Fruit fly (Drosophila melanogaster) whole organism, adult: Measurements from ENCODE around the gene ABCB7.
A peak's percentile ranks its signal among the peaks of the same experiment; 100 is the strongest.

Experiments used
- CG11617 ChIP-seq: fragments of 200-800 bp; sonication (Bioruptor generic); optimal IDR thresholded peaks from 2 replicates; lab custom pipeline; 2017; ENCODE audit warnings: mild to moderate bottlenecking, missing biosample characterization, missing genetic modification reagents, missing genetic modification characterization
- CG12768 ChIP-seq: fragments of 200-800 bp; sonication (Bioruptor generic); optimal IDR thresholded peaks from 2 replicates; lab custom pipeline; 2017; ENCODE audit warnings: missing biosample characterization, missing genetic modification characterization, mild to moderate bottlenecking, moderate library complexity, missing genetic modification reagents
- CG14711 ChIP-seq: fragments of 200-800 bp; sonication (Bioruptor generic); optimal IDR thresholded peaks from 2 replicates; lab custom pipeline; 2018; ENCODE audit warnings: missing biosample characterization, mild to moderate bottlenecking, missing genetic modification characterization, moderate library complexity
- CG1620 ChIP-seq: fragments of 200-800 bp; sonication (Bioruptor generic); optimal IDR thresholded peaks from 2 replicates; lab custom pipeline; 2016; ENCODE audit warnings: missing biosample characterization, missing genetic modification characterization
- CG33017 ChIP-seq: fragments of 200-800 bp; sonication (Bioruptor generic); optimal IDR thresholded peaks from 2 replicates; lab custom pipeline; 2018; ENCODE audit warnings: missing biosample characterization, mild to moderate bottlenecking, missing genetic modification characterization, moderate library complexity
- CG5204 ChIP-seq: fragments of 200-800 bp; sonication (Bioruptor generic); optimal IDR thresholded peaks from 2 replicates; lab custom pipeline; 2016; ENCODE audit warnings: missing biosample characterization, missing genetic modification characterization
- CG7045 ChIP-seq: fragments of 200-800 bp; sonication (Bioruptor generic); optimal IDR thresholded peaks from 2 replicates; lab custom pipeline; 2017; ENCODE audit warnings: missing biosample characterization, mild to moderate bottlenecking, missing genetic modification characterization
- CG7101 ChIP-seq: fragments of 200-800 bp; sonication (Bioruptor generic); optimal IDR thresholded peaks from 2 replicates; lab custom pipeline; 2018; ENCODE audit warnings: missing biosample characterization, mild to moderate bottlenecking, missing genetic modification characterization, moderate library complexity
- Clk ChIP-seq: fragments of 200-800 bp; sonication (Bioruptor generic); optimal IDR thresholded peaks from 2 replicates; lab custom pipeline; 2017; ENCODE audit warnings: missing biosample characterization, missing genetic modification characterization
- Crg-1 ChIP-seq: fragments of 200-800 bp; sonication (Bioruptor generic); optimal IDR thresholded peaks from 2 replicates; lab custom pipeline; 2016; ENCODE audit warnings: missing biosample characterization, missing genetic modification characterization
- Hr96 ChIP-seq: fragments of 200-800 bp; sonication (Bioruptor generic); optimal IDR thresholded peaks from 2 replicates; lab custom pipeline; 2016; ENCODE audit warnings: missing biosample characterization, missing genetic modification characterization
- Mnt ChIP-seq: fragments of 200-800 bp; sonication (Bioruptor generic); optimal IDR thresholded peaks from 2 replicates; lab custom pipeline; 2016; ENCODE audit warnings: missing biosample characterization, mild to moderate bottlenecking, missing genetic modification characterization
- bab1 ChIP-seq: fragments of 200-800 bp; sonication (Bioruptor generic); optimal IDR thresholded peaks from 3 replicates; lab custom pipeline; 2019; ENCODE audit warnings: missing biosample characterization, mild to moderate bottlenecking, missing genetic modification characterization, moderate library complexity
- cic ChIP-seq: fragments of 200-800 bp; sonication (Bioruptor generic); optimal IDR thresholded peaks from 2 replicates; lab custom pipeline; 2017; ENCODE audit warnings: missing biosample characterization, mild to moderate bottlenecking, missing genetic modification characterization, moderate library complexity
- cnc ChIP-seq, 2 experiments: fragments of >200 bp; optimal IDR thresholded peaks; 2 replicates each; lab custom pipeline; 2017
- kay ChIP-seq: fragments of 200-800 bp; sonication (Bioruptor generic); peaks from one replicate; lab custom pipeline; 2016; ENCODE audit warnings: missing biosample characterization, missing genetic modification characterization, borderline replicate concordance
- ovo ChIP-seq: fragments of 200-800 bp; sonication (Bioruptor generic); optimal IDR thresholded peaks from 2 replicates; lab custom pipeline; 2016; ENCODE audit warnings: missing biosample characterization, missing genetic modification characterization
- pad ChIP-seq: fragments of 200-800 bp; sonication (Bioruptor generic); optimal IDR thresholded peaks from 3 replicates; lab custom pipeline; 2017; ENCODE audit warnings: missing biosample characterization, missing genetic modification characterization, mild to moderate bottlenecking, moderate library complexity, missing genetic modification reagents
- tj ChIP-seq: fragments of 200-800 bp; sonication (Bioruptor generic); optimal IDR thresholded peaks from 3 replicates; lab custom pipeline; 2017; ENCODE audit warnings: missing biosample characterization, mild to moderate bottlenecking, missing genetic modification characterization, moderate library complexity
- toe ChIP-seq: fragments of 200-800 bp; sonication (Bioruptor generic); optimal IDR thresholded peaks from 2 replicates; lab custom pipeline; 2016; ENCODE audit warnings: missing biosample characterization, missing genetic modification characterization

The ABCB7 gene

dm6 chr3L:1602064-1602832 is 16.0 kb upstream of the ABCB7 start, which contains the start of gene CG12104:
Gene CG12104 (minus strand): TSS chr3L:1602674.
- TF ChIP-seq CG14711 (tag; lab: Kevin White, UChicago) (no peak), CG33017 (tag; lab: Kevin White, UChicago) (no peak), CG5204 (GFP tag; lab: Kevin White, UChicago) (no peak), pad (GFP tag; lab: Kevin White, UChicago) (peak; percentile 19), CG7045 (GFP tag; lab: Kevin White, UChicago) (no peak), tj (peak; percentile 80), CG1620 (GFP tag; lab: Kevin White, UChicago) (no peak), Mnt (peak; percentile 45), CG11617 (GFP tag; lab: Kevin White, UChicago) (no peak), Hr96 (GFP tag; lab: Kevin White, UChicago) (no peak), toe (GFP tag; lab: Kevin White, UChicago) (no peak), CG7101 (tag; lab: Kevin White, UChicago) (peak; percentile 10), ovo (GFP tag; lab: Kevin White, UChicago) (peak; percentile 22), cnc (optimal IDR thresholded peaks at IDR 0.05; lab: Kevin White, UChicago) (no peak), cic (GFP tag; lab: Kevin White, UChicago) (peak; percentile 86), bab1 (peak; percentile 51), Clk (GFP tag; lab: Kevin White, UChicago) (no peak), kay (GFP tag; lab: Kevin White, UChicago) (no peak), CG12768 (GFP tag; lab: Kevin White, UChicago) (peak; percentile 20), Crg-1 (no peak)

DNA sequence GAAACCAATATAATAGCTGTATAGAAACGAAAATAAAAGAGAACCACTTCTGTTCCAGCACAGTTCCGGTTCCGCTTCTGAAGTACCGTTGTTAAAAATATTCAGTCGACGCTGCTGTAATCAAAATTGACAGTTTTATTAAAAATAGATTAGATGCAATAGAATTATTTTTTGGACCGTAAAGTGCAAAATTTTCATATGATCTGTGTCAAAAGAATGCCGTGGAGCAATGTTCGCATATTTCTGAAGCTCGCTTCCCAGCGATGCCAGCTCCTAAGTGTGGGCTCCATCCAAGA is 15.4 kb upstream of the ABCB7 start, which contains the start of the genes CG18170 and CG33791:
Gene CG18170, plus strand, starts transcription at position 122 of the 296 bp plus-strand sequence.
Gene CG33791, plus strand, starts transcription at position 122 of the 296 bp plus-strand sequence.
- TF ChIP-seq Hr96 (GFP tag; lab: Kevin White, UChicago) = no peak
- TF ChIP-seq kay (GFP tag; lab: Kevin White, UChicago) = no peak
- TF ChIP-seq CG11617 (GFP tag; lab: Kevin White, UChicago) = no peak
- no peak for TF ChIP-seq CG33017 (tag; lab: Kevin White, UChicago)
- no peak for TF ChIP-seq CG12768 (GFP tag; lab: Kevin White, UChicago)
- TF ChIP-seq Mnt = no peak
- TF ChIP-seq CG7101 (tag; lab: Kevin White, UChicago) = no peak
- no peak for TF ChIP-seq Crg-1
- no peak for TF ChIP-seq CG5204 (GFP tag; lab: Kevin White, UChicago)
- no peak for TF ChIP-seq bab1
- TF ChIP-seq cnc (optimal IDR thresholded peaks at IDR 0.05; lab: Kevin White, UChicago) = no peak
- no peak for TF ChIP-seq CG7045 (GFP tag; lab: Kevin White, UChicago)
- TF ChIP-seq tj = no peak
- no peak for TF ChIP-seq ovo (GFP tag; lab: Kevin White, UChicago)
- no peak for TF ChIP-seq toe (GFP tag; lab: Kevin White, UChicago)
- TF ChIP-seq pad (GFP tag; lab: Kevin White, UChicago) = no peak

dm6 chr3L:1609611-1610010 is 8.6 kb upstream of the ABCB7 start:
- TF ChIP-seq Crg-1 (no peak), CG12768 (GFP tag; lab: Kevin White, UChicago) (no peak), CG33017 (tag; lab: Kevin White, UChicago) (no peak), cnc (optimal IDR thresholded peaks at IDR 0.05; lab: Kevin White, UChicago) (no peak), CG14711 (tag; lab: Kevin White, UChicago) (no peak), Mnt (no peak), toe (GFP tag; lab: Kevin White, UChicago) (no peak), kay (GFP tag; lab: Kevin White, UChicago) (no peak), Clk (GFP tag; lab: Kevin White, UChicago) (no peak), tj (no peak), pad (GFP tag; lab: Kevin White, UChicago) (no peak)

DNA sequence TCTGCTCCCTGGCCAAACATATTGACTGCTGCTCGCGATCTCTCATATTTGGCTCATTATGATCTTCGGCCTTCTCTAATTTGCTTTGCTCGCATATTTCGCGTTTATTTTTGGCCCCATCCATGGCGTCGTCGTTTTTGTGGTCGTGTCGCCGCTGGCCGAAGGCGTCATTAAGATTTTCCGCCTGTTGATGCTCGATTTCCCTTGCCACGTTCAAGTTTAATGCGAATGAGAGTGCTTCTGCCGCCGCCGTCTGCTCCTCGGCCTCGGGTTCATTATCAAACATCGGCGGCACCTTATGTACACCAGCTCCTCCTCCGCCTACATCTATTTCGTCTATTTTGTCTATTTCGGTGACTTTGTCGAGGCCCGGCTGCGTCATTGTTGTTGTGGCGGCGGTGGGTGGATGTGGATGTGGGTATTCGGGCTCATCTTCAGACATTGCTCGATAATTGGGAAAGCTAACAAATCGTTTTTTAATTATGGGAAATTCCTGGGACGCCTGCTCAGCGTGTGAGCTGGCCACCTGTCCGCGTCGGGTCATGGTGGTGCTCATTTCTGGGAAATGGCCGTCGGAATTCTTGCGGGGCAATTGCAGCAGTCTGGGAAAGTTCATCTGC is 3.6 kb upstream of the ABCB7 start:
- no peak for TF ChIP-seq pad (GFP tag; lab: Kevin White, UChicago)
- no peak for TF ChIP-seq CG7045 (GFP tag; lab: Kevin White, UChicago)
- no peak for TF ChIP-seq Mnt
- TF ChIP-seq Hr96 (GFP tag; lab: Kevin White, UChicago) = no peak
- TF ChIP-seq cic (GFP tag; lab: Kevin White, UChicago) = no peak
- TF ChIP-seq CG12768 (GFP tag; lab: Kevin White, UChicago) = no peak
- no peak for TF ChIP-seq CG14711 (tag; lab: Kevin White, UChicago)
- TF ChIP-seq CG33017 (tag; lab: Kevin White, UChicago) = no peak
- TF ChIP-seq CG11617 (GFP tag; lab: Kevin White, UChicago) = no peak

- TF ChIP-seq kay (GFP tag; lab: Kevin White, UChicago) = no peak
- no peak for TF ChIP-seq CG5204 (GFP tag; lab: Kevin White, UChicago)
- no peak for TF ChIP-seq pad (GFP tag; lab: Kevin White, UChicago)
- TF ChIP-seq cic (GFP tag; lab: Kevin White, UChicago) = no peak
- TF ChIP-seq CG1620 (GFP tag; lab: Kevin White, UChicago) = no peak
- no peak for TF ChIP-seq CG7101 (tag; lab: Kevin White, UChicago)
- no peak for TF ChIP-seq ovo (GFP tag; lab: Kevin White, UChicago)
- TF ChIP-seq Mnt = no peak
- TF ChIP-seq CG7045 (GFP tag; lab: Kevin White, UChicago) = no peak
- TF ChIP-seq Clk (GFP tag; lab: Kevin White, UChicago) = no peak
- TF ChIP-seq Hr96 (GFP tag; lab: Kevin White, UChicago) = no peak
- no peak for TF ChIP-seq Crg-1
- TF ChIP-seq CG14711 (tag; lab: Kevin White, UChicago) = no peak
- no peak for TF ChIP-seq toe (GFP tag; lab: Kevin White, UChicago)
- TF ChIP-seq bab1 = no peak
- no peak for TF ChIP-seq tj
- TF ChIP-seq CG12768 (GFP tag; lab: Kevin White, UChicago) = no peak
Measured at dm6 chr3L:1615701-1616100, 2.5 kb upstream of the ABCB7 start, which contains the start of gene CG12105. Gene CG12105 (minus strand): TSS chr3L:1615801.
